Fruit fly (Drosophila melanogaster): Measurements from ENCODE around the gene CG17105.

DNA sequence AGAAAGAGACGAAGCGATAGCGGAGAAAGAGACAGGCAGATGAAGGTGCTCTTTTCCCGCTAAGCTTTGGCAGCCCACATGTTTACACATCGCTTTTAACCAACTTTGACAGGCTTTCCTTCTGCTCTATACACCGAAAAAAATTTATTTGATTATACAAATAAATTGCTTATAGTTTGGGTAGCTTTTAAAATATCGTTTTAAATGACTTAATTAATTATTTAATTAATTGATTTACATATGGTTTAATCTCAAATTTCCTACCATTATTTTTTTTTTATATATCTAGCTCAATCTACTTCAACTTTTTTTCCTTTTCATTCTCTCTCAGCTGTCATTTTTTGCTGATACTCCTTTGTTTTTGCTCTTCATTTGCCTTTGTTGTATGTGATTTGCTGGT is 7.8 kb upstream of the CG17105 start:
- TF ChIP-seq CTCF (optimal IDR thresholded peaks at IDR 0.05) (no peak), CG8478 (optimal IDR thresholded peaks at IDR 0.05) (no peak)
